Worm (Caenorhabditis elegans): ENCODE results near the gene T04F3.4.
A peak's percentile ranks its signal among the peaks of the same experiment; 100 is the strongest.

The T04F3.4 gene

ce11 chrV:11770053-11770517 lies 7.2 kb upstream of the T04F3.4 start, which contains the start of gene F55A11.4:
Gene F55A11.4 (plus strand): TSS chrV:11770467.
- TF ChIP-seq ceh-13 (GFP tag; optimal IDR thresholded peaks at IDR 0.05), result no peak
- peak; percentile 19 for TF ChIP-seq ama-1 (optimal IDR thresholded peaks at IDR 0.05)
- TF ChIP-seq ceh-36 (tag; optimal IDR thresholded peaks at IDR 0.05), result peak; percentile 38
- peak; percentile 45 for TF ChIP-seq aly-1 (tag; optimal IDR thresholded peaks at IDR 0.05)

ce11 chrV:11769646-11770045 lies 6.8 kb upstream of the T04F3.4 start:
- no peak for TF ChIP-seq ama-1 (optimal IDR thresholded peaks at IDR 0.05)
- TF ChIP-seq ets-7 (tag; optimal IDR thresholded peaks at IDR 0.05), result no peak
- TF ChIP-seq flt-1 (GFP tag; IDR thresholded peaks at IDR 0.05), result no peak
- no peak for TF ChIP-seq ceh-13 (GFP tag; optimal IDR thresholded peaks at IDR 0.05)
- TF ChIP-seq tbx-37 (GFP tag; conservative IDR thresholded peaks at IDR 0.05), result no peak
- no peak for TF ChIP-seq hmbx-1 (tag; optimal IDR thresholded peaks at IDR 0.05)
- no peak for TF ChIP-seq scrt-1 (GFP tag; IDR thresholded peaks at IDR 0.05)
- no peak for TF ChIP-seq hnd-1 (tag; optimal IDR thresholded peaks at IDR 0.05)
- no peak for TF ChIP-seq sea-1 (GFP tag; conservative IDR thresholded peaks at IDR 0.05)
- TF ChIP-seq F13C5.2 (tag; optimal IDR thresholded peaks at IDR 0.05), result no peak
- TF ChIP-seq tbx-11 (GFP tag; IDR thresholded peaks at IDR 0.05), result no peak
- no peak for TF ChIP-seq pes-1 (GFP tag; IDR thresholded peaks at IDR 0.05)
- TF ChIP-seq hmg-4 (GFP tag; optimal IDR thresholded peaks at IDR 0.05), result no peak
- no peak for TF ChIP-seq tra-4 (tag; optimal IDR thresholded peaks at IDR 0.05)
- TF ChIP-seq B0310.2 (tag; optimal IDR thresholded peaks at IDR 0.05), result no peak

- TF ChIP-seq sea-1 (GFP tag; conservative IDR thresholded peaks at IDR 0.05), result no peak
- TF ChIP-seq scrt-1 (GFP tag; IDR thresholded peaks at IDR 0.05), result no peak
- TF ChIP-seq ets-7 (tag; optimal IDR thresholded peaks at IDR 0.05), result no peak
- TF ChIP-seq aly-1 (tag; optimal IDR thresholded peaks at IDR 0.05), result no peak
- no peak for TF ChIP-seq tbx-37 (GFP tag; conservative IDR thresholded peaks at IDR 0.05)
- no peak for TF ChIP-seq hmg-4 (GFP tag; optimal IDR thresholded peaks at IDR 0.05)
- no peak for TF ChIP-seq B0310.2 (tag; optimal IDR thresholded peaks at IDR 0.05)
- TF ChIP-seq tbx-11 (GFP tag; IDR thresholded peaks at IDR 0.05), result no peak
Observed at ce11 chrV:11767028-11767427, 4.2 kb upstream of the T04F3.4 start, which contains the start of gene sel-11. Gene sel-11 (plus strand): TSS chrV:11767328.

ce11 chrV:11764373-11764954 lies 1.6 kb upstream of the T04F3.4 start, which contains the start of the genes F55A11.1 and syx-5:
Gene F55A11.1 (minus strand): TSS chrV:11764385.
Gene syx-5 (plus strand): TSS chrV:11764904.
- TF ChIP-seq F13C5.2 (tag; optimal IDR thresholded peaks at IDR 0.05) (peak; percentile 64), hmbx-1 (tag; optimal IDR thresholded peaks at IDR 0.05) (no peak)

- TF ChIP-seq tra-4 (tag; optimal IDR thresholded peaks at IDR 0.05) (no peak), pes-1 (GFP tag; IDR thresholded peaks at IDR 0.05) (no peak), B0310.2 (tag; optimal IDR thresholded peaks at IDR 0.05) (no peak), flt-1 (GFP tag; IDR thresholded peaks at IDR 0.05) (no peak), F13C5.2 (tag; optimal IDR thresholded peaks at IDR 0.05) (no peak), hnd-1 (tag; optimal IDR thresholded peaks at IDR 0.05) (no peak), tbx-37 (GFP tag; conservative IDR thresholded peaks at IDR 0.05) (no peak), hmg-4 (GFP tag; optimal IDR thresholded peaks at IDR 0.05) (no peak), scrt-1 (GFP tag; IDR thresholded peaks at IDR 0.05) (no peak), sea-1 (GFP tag; conservative IDR thresholded peaks at IDR 0.05) (no peak), ama-1 (optimal IDR thresholded peaks at IDR 0.05) (no peak), hmbx-1 (tag; optimal IDR thresholded peaks at IDR 0.05) (no peak), ets-7 (tag; optimal IDR thresholded peaks at IDR 0.05) (no peak), aly-1 (tag; optimal IDR thresholded peaks at IDR 0.05) (no peak), ceh-13 (GFP tag; optimal IDR thresholded peaks at IDR 0.05) (no peak), tbx-11 (GFP tag; IDR thresholded peaks at IDR 0.05) (no peak), ceh-36 (tag; optimal IDR thresholded peaks at IDR 0.05) (no peak)
Observed at ce11 chrV:11760371-11760770, 2.5 kb downstream of the T04F3.4 start, which contains the start of gene T04F3.5. Gene T04F3.5 (plus strand): TSS chrV:11760671.

ce11 chrV:11758635-11759034 lies 4.2 kb downstream of the T04F3.4 start, which contains the start of gene T04F3.3:
Gene T04F3.3 (plus strand): TSS chrV:11758935.
- TF ChIP-seq B0310.2 (tag; optimal IDR thresholded peaks at IDR 0.05) (no peak), hnd-1 (tag; optimal IDR thresholded peaks at IDR 0.05) (no peak), tbx-11 (GFP tag; IDR thresholded peaks at IDR 0.05) (no peak), scrt-1 (GFP tag; IDR thresholded peaks at IDR 0.05) (no peak), pes-1 (GFP tag; IDR thresholded peaks at IDR 0.05) (no peak), hmbx-1 (tag; optimal IDR thresholded peaks at IDR 0.05) (no peak), tra-4 (tag; optimal IDR thresholded peaks at IDR 0.05) (no peak), hmg-4 (GFP tag; optimal IDR thresholded peaks at IDR 0.05) (no peak), sea-1 (GFP tag; conservative IDR thresholded peaks at IDR 0.05) (no peak), ets-7 (tag; optimal IDR thresholded peaks at IDR 0.05) (no peak), flt-1 (GFP tag; IDR thresholded peaks at IDR 0.05) (no peak), ama-1 (optimal IDR thresholded peaks at IDR 0.05) (no peak), tbx-37 (GFP tag; conservative IDR thresholded peaks at IDR 0.05) (no peak), ceh-36 (tag; optimal IDR thresholded peaks at IDR 0.05) (no peak), aly-1 (tag; optimal IDR thresholded peaks at IDR 0.05) (no peak), ceh-13 (GFP tag; optimal IDR thresholded peaks at IDR 0.05) (no peak), F13C5.2 (tag; optimal IDR thresholded peaks at IDR 0.05) (no peak)

- TF ChIP-seq B0310.2 (tag; optimal IDR thresholded peaks at IDR 0.05), result no peak
Observed at ce11 chrV:11757358-11757757, 5.5 kb downstream of the T04F3.4 start, which contains the start of gene smoc-1. Gene smoc-1 (plus strand): TSS chrV:11757658.

ce11 chrV:11755848-11756247 lies 7.0 kb downstream of the T04F3.4 start:
- TF ChIP-seq flt-1 (GFP tag; IDR thresholded peaks at IDR 0.05) (no peak), ama-1 (optimal IDR thresholded peaks at IDR 0.05) (no peak), tbx-37 (GFP tag; conservative IDR thresholded peaks at IDR 0.05) (no peak), aly-1 (tag; optimal IDR thresholded peaks at IDR 0.05) (no peak), hmg-4 (GFP tag; optimal IDR thresholded peaks at IDR 0.05) (no peak), F13C5.2 (tag; optimal IDR thresholded peaks at IDR 0.05) (no peak), B0310.2 (tag; optimal IDR thresholded peaks at IDR 0.05) (no peak), tra-4 (tag; optimal IDR thresholded peaks at IDR 0.05) (no peak), ets-7 (tag; optimal IDR thresholded peaks at IDR 0.05) (no peak), pes-1 (GFP tag; IDR thresholded peaks at IDR 0.05) (no peak), sea-1 (GFP tag; conservative IDR thresholded peaks at IDR 0.05) (no peak), hnd-1 (tag; optimal IDR thresholded peaks at IDR 0.05) (no peak), hmbx-1 (tag; optimal IDR thresholded peaks at IDR 0.05) (no peak), ceh-36 (tag; optimal IDR thresholded peaks at IDR 0.05) (no peak), ceh-13 (GFP tag; optimal IDR thresholded peaks at IDR 0.05) (no peak), tbx-11 (GFP tag; IDR thresholded peaks at IDR 0.05) (no peak)

All from whole organism, early embryonic.